Fruit fly (Drosophila melanogaster): ENCODE data around the gene chm.

The chm gene

DNA sequence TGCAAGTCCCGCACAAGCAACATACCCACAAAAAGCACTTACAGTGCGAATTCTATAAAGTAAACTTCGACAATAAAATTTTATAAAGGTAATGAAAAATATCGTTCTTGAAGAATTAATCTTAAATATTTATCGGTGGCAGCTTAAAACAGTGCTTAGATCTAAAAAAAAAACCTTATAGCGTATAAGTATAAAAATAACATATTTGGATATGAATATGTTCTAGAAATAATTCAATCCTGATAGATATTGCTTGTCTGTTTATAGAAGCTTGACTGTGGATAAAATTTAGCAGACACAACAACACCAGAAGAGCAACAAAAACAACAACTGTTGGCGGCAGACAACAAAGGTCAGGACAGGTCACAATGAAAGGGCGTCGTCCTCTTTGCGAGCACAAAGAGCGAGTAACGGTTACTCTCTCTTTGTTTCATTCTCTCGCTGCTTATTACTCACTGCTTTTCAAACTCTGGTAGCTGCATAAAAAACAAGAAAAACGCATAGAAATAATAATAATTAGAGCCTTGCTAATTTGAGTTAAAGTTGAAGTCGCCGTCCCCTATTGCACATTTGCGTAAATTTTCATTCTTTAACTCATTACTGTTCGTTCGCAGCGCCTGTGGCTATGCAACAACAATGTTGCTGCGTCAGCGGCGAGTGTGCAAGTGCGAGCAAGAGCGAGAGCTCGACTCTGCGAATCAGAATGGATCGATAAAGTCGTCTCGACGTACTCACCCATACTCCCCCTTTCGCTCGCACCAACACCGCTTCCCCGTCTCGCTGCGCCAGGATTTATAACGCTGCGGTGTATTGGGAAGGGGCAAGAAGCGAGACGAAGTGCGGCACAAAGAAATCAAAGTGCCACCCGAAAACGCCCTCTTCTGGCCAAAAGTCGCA, 7.4 kb downstream of the chm start (continued):
- TF ChIP-seq Fer3 (tag; optimal IDR thresholded peaks at IDR 0.05) (peak; percentile 32), nerfin-2 (GFP tag; IDR thresholded peaks at IDR 0.05; ENCODE audit: partially characterized antibody) (no peak), nom (GFP tag; optimal IDR thresholded peaks at IDR 0.05) (peak; percentile 16), CG1792 (GFP tag; optimal IDR thresholded peaks at IDR 0.05) (no peak), CG30403 (GFP tag; optimal IDR thresholded peaks at IDR 0.05) (peak; percentile 22), Adf1 (GFP tag; IDR thresholded peaks at IDR 0.05) (peak; percentile 7; the same call in 1 of the 2 replicates), cwo (GFP tag; optimal IDR thresholded peaks at IDR 0.05) (peak; percentile 21), sens-2 (GFP tag; IDR thresholded peaks at IDR 0.05) (peak; percentile 41; the same call in 1 of the 2 replicates), sens (GFP tag) (peak; percentile 70), Hr51 (GFP tag; optimal IDR thresholded peaks at IDR 0.05) (peak in 1 of 2 experiments; percentile 10), Dip3 (GFP tag; optimal IDR thresholded peaks at IDR 0.05) (peak; percentile 7), CG11504 (tag; optimal IDR thresholded peaks at IDR 0.05) (peak; percentile 48), salm (tag; optimal IDR thresholded peaks at IDR 0.05) (no peak), CG6654 (GFP tag; optimal IDR thresholded peaks at IDR 0.05) (no peak), CG2120 (GFP tag; optimal IDR thresholded peaks at IDR 0.05) (peak; percentile 68), CG42726 (GFP tag; IDR thresholded peaks at IDR 0.05; ENCODE audit: partially characterized antibody) (peak; percentile 18; the same call in 1 of the 2 replicates), CG15269 (tag; optimal IDR thresholded peaks at IDR 0.05) (peak; percentile 48), lov (optimal IDR thresholded peaks at IDR 0.05) (no peak), lov (GFP tag; IDR thresholded peaks at IDR 0.05) (0 out of 3 replicates have a peak, but pooled peaks have one; percentile 10), chif (GFP tag; optimal IDR thresholded peaks at IDR 0.05) (no peak), CG11398 (GFP tag; optimal IDR thresholded peaks at IDR 0.05) (no peak), E2f1 (GFP tag; IDR thresholded peaks at IDR 0.05) (no peak), CG12391 (tag; optimal IDR thresholded peaks at IDR 0.05) (peak; percentile 17), CG14667 (GFP tag; IDR thresholded peaks at IDR 0.05) (no peak), Bdp1 (GFP tag; optimal IDR thresholded peaks at IDR 0.05) (no peak), Ets65A (GFP tag) (peak; percentile 27), Dek (tag; optimal IDR thresholded peaks at IDR 0.05) (peak; percentile 13), grau (tag; optimal IDR thresholded peaks at IDR 0.05) (peak; percentile 82), CG6791 (GFP tag; IDR thresholded peaks at IDR 0.05; ENCODE audit: partially characterized antibody) (peak; percentile 70; the same call in 2 of the 3 replicates), CG18599 (GFP tag; optimal IDR thresholded peaks at IDR 0.05) (peak; percentile 63), ab (GFP tag; optimal IDR thresholded peaks at IDR 0.05) (no peak), onecut (GFP tag; IDR thresholded peaks at IDR 0.05) (peak; percentile 99), Ptx1 (GFP tag; IDR thresholded peaks at IDR 0.05) (0 out of 2 replicates have a peak, but pooled peaks have one; percentile 34), CG2712 (tag; optimal IDR thresholded peaks at IDR 0.05) (peak; percentile 13), lilli (GFP tag; optimal IDR thresholded peaks at IDR 0.05) (peak; percentile 18), esg (GFP tag; conservative IDR thresholded peaks at IDR 0.05) (0 out of 2 replicates have a peak, but pooled peaks have one; percentile 10), CG12155 (GFP tag; optimal IDR thresholded peaks at IDR 0.05) (peak; percentile 93), Nf-YB (GFP tag; optimal IDR thresholded peaks at IDR 0.05) (peak; percentile 53), CG14014 (GFP tag; IDR thresholded peaks at IDR 0.05) (peak; percentile 40; the same call in 1 of the 2 replicates), Drgx (GFP tag; IDR thresholded peaks at IDR 0.05) (peak; percentile 54; the same call in 1 of the 2 replicates), CG2199 (GFP tag; IDR thresholded peaks at IDR 0.05) (0 out of 3 replicates have a peak, but pooled peaks have one; percentile 26), CTCF (GFP tag; optimal IDR thresholded peaks at IDR 0.05) (peak; percentile 89), dmrt99B (tag; optimal IDR thresholded peaks at IDR 0.05) (no peak), Hr78 (GFP tag; optimal IDR thresholded peaks at IDR 0.05) (peak in 1 of 2 experiments; percentile 19), ci (GFP tag; IDR thresholded peaks at IDR 0.05) (0 out of 3 replicates have a peak, but pooled peaks have one; percentile 50), lmd (GFP tag; IDR thresholded peaks at IDR 0.05) (peak; percentile 11; the same call in 1 of the 2 replicates), row (GFP tag; IDR thresholded peaks at IDR 0.05) (peak; percentile 66), CG32532 (GFP tag; IDR thresholded peaks at IDR 0.05) (peak; percentile 42; the same call in 1 of the 2 replicates)

Measured in whole organism, embryonic.